Worm (Caenorhabditis elegans): ENCODE data around the gene tsp-18.

- TF ChIP-seq nhr-6 (tag; optimal IDR thresholded peaks at IDR 0.05) (no peak), skn-1 (tag; optimal IDR thresholded peaks at IDR 0.05) (no peak), elt-3 (tag; optimal IDR thresholded peaks at IDR 0.05) (no peak), nhr-12 (tag; optimal IDR thresholded peaks at IDR 0.05) (no peak), zag-1 (tag; optimal IDR thresholded peaks at IDR 0.05) (no peak), nhr-237 (tag; optimal IDR thresholded peaks at IDR 0.05) (no peak), lin-39 (tag; optimal IDR thresholded peaks at IDR 0.05) (no peak), nhr-25 (tag; optimal IDR thresholded peaks at IDR 0.05) (no peak), ztf-11 (tag; optimal IDR thresholded peaks at IDR 0.05) (no peak), ztf-4 (tag; optimal IDR thresholded peaks at IDR 0.05) (no peak), nhr-77 (tag; optimal IDR thresholded peaks at IDR 0.05) (no peak), mdl-1 (tag; optimal IDR thresholded peaks at IDR 0.05) (no peak)
Observed at ce11 chrII:5865405-5866308, 38.7 kb upstream of the tsp-18 start, which contains the start of gene F55C12.19.

All from whole organism, L2 larva.